Worm (Caenorhabditis elegans) whole organism, early embryonic: Measurements from ENCODE around the gene B0310.2.

Source experiments
- flt-1 ChIP-seq: fragments of 200-800 bp; sonication (Bioruptor generic); IDR thresholded peaks from 2 replicates; pipeline ENCODE4 v1.3.6; 2022; ENCODE audit warnings: missing genetic modification characterization, missing compliant biosample characterization
- hmbx-1 ChIP-seq: sonication (generic microtip); optimal IDR thresholded peaks from 2 replicates; lab custom pipeline; 2016; ENCODE audit warnings: mild to moderate bottlenecking, missing genetic modification characterization, missing compliant biosample characterization
- sea-1 ChIP-seq: fragments of 200-800 bp; sonication (Bioruptor generic); conservative IDR thresholded peaks from 2 replicates; pipeline ENCODE4 v1.3.6; 2022; ENCODE audit warnings: missing genetic modification characterization, missing compliant biosample characterization
- tbx-11 ChIP-seq: fragments of 200-800 bp; sonication (Bioruptor generic); IDR thresholded peaks from 2 replicates; pipeline ENCODE4 v1.3.6; 2022; ENCODE audit warnings: missing genetic modification characterization, missing compliant biosample characterization

DNA sequence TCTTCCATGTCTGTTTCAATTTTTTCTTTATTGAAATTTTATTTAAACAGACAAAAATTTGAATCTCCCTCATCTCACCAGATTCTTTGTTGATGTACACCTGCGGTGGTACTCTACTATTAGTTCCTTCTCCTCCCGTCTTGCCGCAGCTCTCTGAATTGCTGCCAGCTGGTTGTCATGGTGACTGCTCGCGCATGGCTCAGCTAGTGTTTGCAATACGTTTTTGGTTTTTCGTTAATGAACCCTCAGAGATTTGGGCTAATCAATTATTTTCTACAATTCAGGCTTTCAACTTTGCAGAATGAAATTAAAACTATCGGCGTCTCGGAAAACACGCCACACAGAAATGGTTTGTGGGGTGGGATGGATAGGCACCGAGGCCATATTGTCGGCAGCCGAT, 25.6 kb downstream of the B0310.2 start, which contains the start of gene che-2:
- TF ChIP-seq sea-1 (GFP tag; lab: Robert Waterston, UW), result no peak
- no peak for TF ChIP-seq tbx-11 (GFP tag; lab: Robert Waterston, UW)
- no peak for TF ChIP-seq flt-1
- TF ChIP-seq hmbx-1, result no peak
